Worm (Caenorhabditis elegans) whole organism, midembryonic: Measurements from ENCODE around the gene K02E11.6.
A peak's percentile ranks its signal among the peaks of the same experiment; 100 is the strongest.

Experiments used
- T22C8.4 ChIP-seq: fragments of 200-800 bp; sonication (Bioruptor generic); IDR thresholded peaks from 2 replicates; pipeline ENCODE4 v1.3.6; 2022; ENCODE audit warnings: missing genetic modification characterization, missing compliant biosample characterization
- cog-1 ChIP-seq: sonication (generic microtip); optimal IDR thresholded peaks from 2 replicates; lab custom pipeline; 2016; ENCODE audit warnings: missing genetic modification characterization, missing compliant biosample characterization
- flt-1 ChIP-seq: fragments of 200-800 bp; sonication (Bioruptor generic); IDR thresholded peaks from 2 replicates; pipeline ENCODE4 v1.3.6; 2022; ENCODE audit warnings: missing genetic modification characterization, missing compliant biosample characterization
- klf-2 ChIP-seq: fragments of 200-800 bp; sonication (Bioruptor generic); conservative IDR thresholded peaks from 2 replicates; pipeline ENCODE4 v1.3.6; 2022; ENCODE audit warnings: missing genetic modification reagents, missing genetic modification characterization, missing compliant biosample characterization
- med-1 ChIP-seq: sonication (generic microtip); optimal IDR thresholded peaks from 2 replicates; lab custom pipeline; 2017; ENCODE audit warnings: missing genetic modification characterization, mild to moderate bottlenecking, missing compliant biosample characterization, antibody characterized with exemption, missing genetic modification reagents; ENCODE audit not compliant: insufficient read depth
- ref-1 ChIP-seq: fragments of 200-800 bp; sonication (Bioruptor generic); conservative IDR thresholded peaks from 2 replicates; pipeline ENCODE4 v1.3.6; 2022; ENCODE audit warnings: missing genetic modification reagents, missing genetic modification characterization, missing compliant biosample characterization
- tab-1 ChIP-seq: fragments of 200-800 bp; sonication (Bioruptor generic); IDR thresholded peaks from 2 replicates; pipeline ENCODE4 v1.3.6; 2022; ENCODE audit warnings: missing genetic modification characterization, missing compliant biosample characterization
- ztf-23 ChIP-seq: fragments of 200-800 bp; sonication (Bioruptor generic); IDR thresholded peaks from 2 replicates; pipeline ENCODE4 v1.3.6; 2022; ENCODE audit warnings: missing genetic modification reagents, missing genetic modification characterization, missing compliant biosample characterization
- ztf-29 ChIP-seq: fragments of 200-800 bp; sonication (Bioruptor generic); IDR thresholded peaks from 2 replicates; pipeline ENCODE4 v1.3.6; 2022; ENCODE audit warnings: missing genetic modification reagents, missing genetic modification characterization, missing compliant biosample characterization

The K02E11.6 gene

DNA sequence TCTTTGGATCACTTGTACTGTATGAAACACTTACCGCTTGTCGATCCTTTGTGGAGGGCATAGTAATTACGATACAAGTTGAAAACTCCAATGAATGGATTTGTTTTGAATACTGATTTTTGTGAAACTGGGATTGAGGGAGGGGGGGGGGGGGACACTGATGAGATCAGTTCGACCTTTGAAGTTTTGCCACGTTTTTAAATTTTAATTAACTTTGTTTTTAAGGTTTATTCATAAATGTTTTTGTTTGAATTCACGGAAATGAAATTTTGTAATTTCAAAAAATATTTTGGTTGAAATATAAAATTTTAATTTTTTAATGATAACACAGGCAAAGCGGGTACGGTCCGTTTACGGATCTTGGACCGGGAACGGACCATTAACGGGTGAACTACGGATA lies 12.7 kb upstream of the K02E11.6 start, which contains the start of gene ent-3:
Gene ent-3 (minus strand): TSS at position 101 of the 400 bp plus-strand sequence.
- TF ChIP-seq flt-1 (GFP tag; lab: Robert Waterston, UW) (no peak), med-1 (GFP tag; lab: Kevin White, UChicago) (no peak), ztf-29 (GFP tag; lab: Robert Waterston, UW) (no peak), tab-1 (no peak), ztf-23 (GFP tag; lab: Robert Waterston, UW) (no peak), cog-1 (tag; lab: Kevin White, UChicago) (no peak), T22C8.4 (GFP tag; lab: Robert Waterston, UW) (no peak), ref-1 (GFP tag; lab: Robert Waterston, UW) (no peak), klf-2 (GFP tag; lab: Robert Waterston, UW) (no peak)

- TF ChIP-seq ztf-23 (GFP tag; lab: Robert Waterston, UW) (peak; percentile 42; the same call in 1 of the 2 replicates), flt-1 (GFP tag; lab: Robert Waterston, UW) (peak; percentile 70), T22C8.4 (GFP tag; lab: Robert Waterston, UW) (peak; percentile 28; the same call in 1 of the 2 replicates), tab-1 (peak; percentile 65; the same call in 1 of the 2 replicates)
These were observed 11.2 kb upstream of the K02E11.6 start for ce11 chrV:14237447-14237846.

ce11 chrV:14240694-14241201 lies 7.9 kb upstream of the K02E11.6 start, which contains the start of gene K02E11.10:
TSS of gene K02E11.10 (minus strand) at chrV:14241151.
- no peak for TF ChIP-seq med-1 (GFP tag; lab: Kevin White, UChicago)
- no peak for TF ChIP-seq flt-1 (GFP tag; lab: Robert Waterston, UW)
- TF ChIP-seq tab-1: no peak
- no peak for TF ChIP-seq ztf-29 (GFP tag; lab: Robert Waterston, UW)
- no peak for TF ChIP-seq ref-1 (GFP tag; lab: Robert Waterston, UW)
- no peak for TF ChIP-seq cog-1 (tag; lab: Kevin White, UChicago)
- TF ChIP-seq T22C8.4 (GFP tag; lab: Robert Waterston, UW): no peak
- TF ChIP-seq klf-2 (GFP tag; lab: Robert Waterston, UW): no peak
- TF ChIP-seq ztf-23 (GFP tag; lab: Robert Waterston, UW): no peak

- TF ChIP-seq cog-1 (tag; lab: Kevin White, UChicago): no peak
- no peak for TF ChIP-seq tab-1
- no peak for TF ChIP-seq klf-2 (GFP tag; lab: Robert Waterston, UW)
These were observed 4.7 kb upstream of the K02E11.6 start, which contains the start of gene sre-7 for ce11 chrV:14243904-14244303. TSS of gene sre-7 (plus strand) at chrV:14244204.

DNA sequence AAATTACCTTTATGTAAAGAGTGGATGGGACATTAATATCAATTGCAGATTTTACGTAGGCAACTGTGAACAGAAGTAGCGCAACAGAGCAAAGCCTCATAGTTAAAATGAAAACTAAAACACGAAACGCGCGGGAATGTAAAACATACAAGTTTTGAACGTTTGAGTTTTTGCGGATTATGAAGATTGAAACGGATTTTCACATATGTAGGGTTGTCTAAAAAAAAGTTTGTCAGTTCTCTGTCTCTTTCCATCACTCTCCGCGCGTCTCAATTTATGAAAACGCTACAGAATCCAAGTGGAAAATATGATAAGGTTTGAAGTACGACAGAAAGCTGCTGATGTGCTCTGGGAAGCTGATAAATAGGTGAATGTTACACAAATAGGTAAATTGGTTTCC lies 1.8 kb upstream of the K02E11.6 start, which contains the start of gene K02E11.3:
Gene K02E11.3 (minus strand): TSS at position 101 of the 400 bp plus-strand sequence.
- TF ChIP-seq ztf-29 (GFP tag; lab: Robert Waterston, UW) (no peak), cog-1 (tag; lab: Kevin White, UChicago) (no peak)

ce11 chrV:14248025-14248424 lies 577 bp upstream of the K02E11.6 start, which contains the start of gene K02E11.4:
TSS of gene K02E11.4 (minus strand) at chrV:14248125.
- TF ChIP-seq med-1 (GFP tag; lab: Kevin White, UChicago) (no peak), tab-1 (no peak), cog-1 (tag; lab: Kevin White, UChicago) (no peak), ztf-23 (GFP tag; lab: Robert Waterston, UW) (no peak), klf-2 (GFP tag; lab: Robert Waterston, UW) (no peak), flt-1 (GFP tag; lab: Robert Waterston, UW) (no peak), ref-1 (GFP tag; lab: Robert Waterston, UW) (no peak), ztf-29 (GFP tag; lab: Robert Waterston, UW) (no peak), T22C8.4 (GFP tag; lab: Robert Waterston, UW) (no peak)

DNA sequence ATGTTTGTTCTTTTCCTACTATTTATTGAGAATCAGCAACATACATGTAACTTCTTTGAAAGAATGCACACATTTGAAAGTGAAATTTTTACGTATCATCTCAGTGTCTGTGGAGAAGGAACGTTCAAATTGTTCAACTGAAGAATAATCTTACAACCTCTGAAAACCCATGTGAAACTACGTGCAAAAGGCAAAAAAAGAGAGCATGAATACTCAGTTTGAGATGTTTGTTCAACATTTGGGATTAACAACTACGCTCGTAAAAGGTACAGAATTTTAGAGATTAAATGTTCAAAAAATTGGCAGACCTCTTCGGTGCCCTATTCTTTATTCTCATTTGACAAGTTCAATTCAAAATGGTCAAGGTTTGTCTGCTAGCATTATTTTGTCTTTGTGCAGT lies 3.4 kb downstream of the K02E11.6 start, which contains the start of gene K02E11.5:
Gene K02E11.5 (plus strand): TSS at position 301 of the 400 bp plus-strand sequence.
- no peak for TF ChIP-seq T22C8.4 (GFP tag; lab: Robert Waterston, UW)
- TF ChIP-seq klf-2 (GFP tag; lab: Robert Waterston, UW): no peak
- TF ChIP-seq tab-1: no peak
- TF ChIP-seq ztf-29 (GFP tag; lab: Robert Waterston, UW): no peak
- TF ChIP-seq med-1 (GFP tag; lab: Kevin White, UChicago): no peak
- TF ChIP-seq cog-1 (tag; lab: Kevin White, UChicago): no peak
- no peak for TF ChIP-seq flt-1 (GFP tag; lab: Robert Waterston, UW)
- TF ChIP-seq ref-1 (GFP tag; lab: Robert Waterston, UW): no peak
- TF ChIP-seq ztf-23 (GFP tag; lab: Robert Waterston, UW): no peak

DNA sequence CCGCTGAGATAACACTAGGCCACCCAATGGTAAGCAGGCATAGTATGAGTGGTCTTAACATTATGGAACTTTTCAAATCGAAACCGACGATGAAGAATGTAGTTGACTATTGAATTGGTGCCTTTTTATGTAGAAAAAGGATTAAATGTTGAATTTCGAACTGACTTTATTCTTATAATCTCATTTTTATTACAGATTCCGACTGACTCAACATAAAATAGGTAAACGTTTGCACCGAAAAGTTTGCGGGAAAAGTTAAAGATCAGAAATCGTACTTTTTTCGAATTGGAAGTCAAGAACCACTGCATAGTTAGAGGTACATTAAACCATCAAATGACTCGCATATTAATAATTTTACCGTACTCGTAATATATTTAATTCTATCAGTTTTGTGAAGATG lies 5.6 kb downstream of the K02E11.6 start, which contains the start of gene K02E11.7:
Gene K02E11.7 (minus strand): TSS at position 101 of the 400 bp plus-strand sequence.
- TF ChIP-seq klf-2 (GFP tag; lab: Robert Waterston, UW) (no peak), med-1 (GFP tag; lab: Kevin White, UChicago) (no peak), ztf-29 (GFP tag; lab: Robert Waterston, UW) (no peak), tab-1 (no peak), flt-1 (GFP tag; lab: Robert Waterston, UW) (no peak), ref-1 (GFP tag; lab: Robert Waterston, UW) (no peak), ztf-23 (GFP tag; lab: Robert Waterston, UW) (no peak), cog-1 (tag; lab: Kevin White, UChicago) (no peak), T22C8.4 (GFP tag; lab: Robert Waterston, UW) (no peak)

ce11 chrV:14256813-14257212 lies 8.2 kb downstream of the K02E11.6 start, which contains the start of gene sre-8:
TSS of gene sre-8 (plus strand) at chrV:14257113.
- TF ChIP-seq tab-1 (no peak), ztf-29 (GFP tag; lab: Robert Waterston, UW) (no peak), flt-1 (GFP tag; lab: Robert Waterston, UW) (no peak), cog-1 (tag; lab: Kevin White, UChicago) (no peak), ref-1 (GFP tag; lab: Robert Waterston, UW) (no peak), ztf-23 (GFP tag; lab: Robert Waterston, UW) (no peak), klf-2 (GFP tag; lab: Robert Waterston, UW) (no peak), med-1 (GFP tag; lab: Kevin White, UChicago) (no peak), T22C8.4 (GFP tag; lab: Robert Waterston, UW) (no peak)
